Worm (Caenorhabditis elegans) whole organism, L4/young adult: ENCODE data around the gene sre-15.

Experiments
- W03F9.2 ChIP-seq: fragments of 150-350 bp; optimal IDR thresholded peaks from 2 replicates; lab custom pipeline; 2014; ENCODE audit warnings: missing biosample characterization, missing genetic modification characterization
- dao-5 ChIP-seq: sonication (generic microtip); optimal IDR thresholded peaks from 2 replicates; lab custom pipeline; 2016; ENCODE audit warnings: missing genotype, missing genetic modification characterization, moderate library complexity, missing compliant biosample characterization
- him-1 ChIP-seq: sonication (generic microtip); optimal IDR thresholded peaks from 2 replicates; lab custom pipeline; 2016; ENCODE audit warnings: missing genotype, missing genetic modification reagents, missing genetic modification characterization, missing compliant biosample characterization

DNA sequence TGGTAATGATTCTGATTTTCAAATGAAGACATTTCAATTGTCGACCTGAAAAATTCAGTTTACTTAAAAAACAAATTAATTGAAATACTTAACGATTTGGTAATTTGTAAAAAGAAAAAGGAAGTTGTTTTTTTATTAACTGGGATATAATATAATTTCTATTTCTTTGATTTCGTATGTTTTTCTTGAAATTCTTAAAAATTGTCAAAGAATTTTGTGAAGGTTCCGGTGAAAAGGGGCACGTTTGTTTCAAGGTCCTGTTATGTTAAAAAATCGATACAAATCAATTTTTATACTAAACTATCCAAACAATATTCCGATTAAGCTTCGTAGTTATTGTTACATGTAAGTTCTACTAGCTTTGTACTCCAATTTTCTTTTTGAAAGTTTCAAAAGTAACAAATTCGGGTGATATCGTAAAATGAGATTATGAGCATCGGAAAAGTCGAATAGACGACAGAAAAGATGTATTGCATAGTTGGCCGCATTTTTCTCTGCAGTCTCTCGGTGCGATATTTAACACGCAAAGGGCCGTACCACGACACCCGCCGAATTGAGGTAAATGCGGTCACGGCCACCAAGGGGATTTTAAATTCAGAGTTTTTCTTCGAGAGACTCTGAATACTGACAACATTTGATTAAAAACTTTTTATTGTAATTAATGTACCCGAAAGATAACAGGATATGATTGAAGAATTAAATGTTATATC lies 14.7 kb upstream of the sre-15 start, which contains the start of gene Y39C12A.9:
- TF ChIP-seq W03F9.2 (tag; lab: Kevin White, UChicago) (no peak), him-1 (tag; lab: Kevin White, UChicago) (no peak), dao-5 (tag; lab: Kevin White, UChicago) (no peak)
